Fruit fly (Drosophila melanogaster) whole organism, embryonic: ENCODE measurements around the gene CG44405.

Experiments used
- Atf6 ChIP-seq: fragments of 200-800 bp; sonication (Bioruptor generic); IDR thresholded peaks from 2 replicates; pipeline ENCODE4 v1.3.6; 2022; ENCODE audit warnings: missing biosample characterization, missing genetic modification characterization
- BEAF-32 ChIP-seq: fragments of 200-800 bp; sonication (Bioruptor generic); optimal IDR thresholded peaks from 3 replicates; lab custom pipeline; 2017; ENCODE audit warnings: missing biosample characterization, missing genetic modification characterization, mild to moderate bottlenecking, moderate library complexity, missing genetic modification reagents
- C15 ChIP-seq: fragments of 200-800 bp; sonication (Bioruptor generic); IDR thresholded peaks from 3 replicates; pipeline ENCODE4 v1.3.6; 2022; ENCODE audit warnings: missing biosample characterization, missing genetic modification characterization
- CG10209 ChIP-seq: fragments of 200-800 bp; sonication (Bioruptor generic); optimal IDR thresholded peaks from 3 replicates; lab custom pipeline; 2017; ENCODE audit warnings: missing biosample characterization, mild to moderate bottlenecking, missing genetic modification characterization, missing genetic modification reagents
- CG10654 ChIP-seq: fragments of 200-800 bp; sonication (Bioruptor generic); optimal IDR thresholded peaks from 2 replicates; lab custom pipeline; 2016; ENCODE audit warnings: missing biosample characterization, missing genetic modification characterization
- CG13424 ChIP-seq: fragments of 200-800 bp; sonication (Bioruptor generic); optimal IDR thresholded peaks from 2 replicates; lab custom pipeline; 2019; ENCODE audit warnings: missing biosample characterization, mild to moderate bottlenecking, missing genetic modification characterization, moderate library complexity
- CG14014 ChIP-seq: fragments of 200-800 bp; sonication (Bioruptor generic); IDR thresholded peaks from 2 replicates; pipeline ENCODE4 v1.3.6; 2022; ENCODE audit warnings: missing biosample characterization, missing genetic modification characterization
- CG14050 ChIP-seq: fragments of 200-800 bp; sonication (Bioruptor generic); IDR thresholded peaks from 3 replicates; pipeline ENCODE4 v1.3.6; 2022; ENCODE audit warnings: missing biosample characterization, missing genetic modification characterization
- CG15601 ChIP-seq: fragments of 200-800 bp; sonication (Bioruptor generic); optimal IDR thresholded peaks from 3 replicates; lab custom pipeline; 2019; ENCODE audit warnings: missing biosample characterization, mild to moderate bottlenecking, missing genetic modification characterization, moderate library complexity
- CG16813 ChIP-seq: fragments of 200-800 bp; sonication (Bioruptor generic); IDR thresholded peaks from 3 replicates; pipeline ENCODE4 v1.3.6; 2022; ENCODE audit warnings: missing biosample characterization, missing genetic modification characterization; ENCODE audit not compliant: partially characterized antibody
- CG2116 ChIP-seq: fragments of 200-800 bp; sonication (Bioruptor generic); optimal IDR thresholded peaks from 3 replicates; lab custom pipeline; 2018; ENCODE audit warnings: missing biosample characterization, mild to moderate bottlenecking, missing genetic modification characterization
- CG2129 ChIP-seq: fragments of 200-800 bp; sonication (Bioruptor generic); IDR thresholded peaks from 2 replicates; pipeline ENCODE4 v1.3.6; 2022; ENCODE audit warnings: missing biosample characterization, missing genetic modification characterization; ENCODE audit not compliant: partially characterized antibody
- CG2678 ChIP-seq: fragments of 200-800 bp; sonication (Bioruptor generic); optimal IDR thresholded peaks from 3 replicates; lab custom pipeline; 2019; ENCODE audit warnings: missing biosample characterization, mild to moderate bottlenecking, missing genetic modification characterization, moderate library complexity
- CG2875 ChIP-seq: fragments of 200-800 bp; sonication (Bioruptor generic); optimal IDR thresholded peaks from 2 replicates; lab custom pipeline; 2017; ENCODE audit warnings: missing biosample characterization, mild to moderate bottlenecking, missing genetic modification characterization, missing genetic modification reagents
- CG3995 ChIP-seq: fragments of 200-800 bp; sonication (Bioruptor generic); optimal IDR thresholded peaks from 3 replicates; lab custom pipeline; 2016; ENCODE audit warnings: missing biosample characterization, missing genetic modification characterization
- CG4360 ChIP-seq: fragments of 200-800 bp; sonication (Bioruptor generic); IDR thresholded peaks from 2 replicates; pipeline ENCODE4 v1.3.6; 2022; ENCODE audit warnings: missing biosample characterization, missing genetic modification characterization
- CG4707 ChIP-seq: fragments of 200-800 bp; sonication (Bioruptor generic); optimal IDR thresholded peaks from 2 replicates; lab custom pipeline; 2018; ENCODE audit warnings: missing biosample characterization, mild to moderate bottlenecking, missing genetic modification characterization, moderate library complexity
- CG5180 ChIP-seq: fragments of 200-800 bp; sonication (Bioruptor generic); optimal IDR thresholded peaks from 3 replicates; lab custom pipeline; 2017; ENCODE audit warnings: missing biosample characterization, missing genetic modification characterization, mild to moderate bottlenecking, moderate library complexity, missing genetic modification reagents
- CG5953 ChIP-seq: fragments of 200-800 bp; sonication (Bioruptor generic); IDR thresholded peaks from 2 replicates; pipeline ENCODE4 v1.3.6; 2022; ENCODE audit warnings: missing biosample characterization, missing genetic modification characterization
- CG6854 ChIP-seq: fragments of 200-800 bp; sonication (Bioruptor generic); optimal IDR thresholded peaks from 3 replicates; lab custom pipeline; 2017; ENCODE audit warnings: missing biosample characterization, mild to moderate bottlenecking, missing genetic modification characterization
- CG7745 ChIP-seq: fragments of 200-800 bp; sonication (Bioruptor generic); optimal IDR thresholded peaks from 2 replicates; lab custom pipeline; 2018; ENCODE audit warnings: missing biosample characterization, mild to moderate bottlenecking, missing genetic modification characterization, moderate library complexity
- CG8944 ChIP-seq: fragments of 200-800 bp; sonication (Bioruptor generic); optimal IDR thresholded peaks from 3 replicates; lab custom pipeline; 2016; ENCODE audit warnings: missing biosample characterization, missing genetic modification characterization
- Dp ChIP-seq: fragments of 200-800 bp; sonication (Bioruptor generic); optimal IDR thresholded peaks from 2 replicates; lab custom pipeline; 2018; ENCODE audit warnings: missing biosample characterization, mild to moderate bottlenecking, missing genetic modification characterization, moderate library complexity
- Fer2 ChIP-seq: fragments of 200-800 bp; sonication (Bioruptor generic); optimal IDR thresholded peaks from 2 replicates; lab custom pipeline; 2018; ENCODE audit warnings: missing biosample characterization, mild to moderate bottlenecking, missing genetic modification characterization, moderate library complexity
- HHEX ChIP-seq: fragments of 200-800 bp; sonication (Bioruptor generic); optimal IDR thresholded peaks from 3 replicates; lab custom pipeline; 2017; ENCODE audit warnings: missing biosample characterization, mild to moderate bottlenecking, missing genetic modification characterization, missing genetic modification reagents
- HLH3B ChIP-seq: fragments of 200-800 bp; sonication (Bioruptor generic); IDR thresholded peaks from 2 replicates; pipeline ENCODE4 v1.3.6; 2022; ENCODE audit warnings: missing biosample characterization, missing genetic modification characterization
- Hmr ChIP-seq: fragments of 200-800 bp; sonication (Bioruptor generic); optimal IDR thresholded peaks from 3 replicates; lab custom pipeline; 2017; ENCODE audit warnings: mild to moderate bottlenecking, missing biosample characterization, missing genetic modification reagents, missing genetic modification characterization
- Lhr ChIP-seq: fragments of 200-800 bp; sonication (Bioruptor generic); optimal IDR thresholded peaks from 3 replicates; lab custom pipeline; 2017; ENCODE audit warnings: mild to moderate bottlenecking, missing biosample characterization, missing genetic modification reagents, missing genetic modification characterization
- Max ChIP-seq: fragments of 200-800 bp; sonication (Bioruptor generic); optimal IDR thresholded peaks from 2 replicates; lab custom pipeline; 2016; ENCODE audit warnings: missing biosample characterization, mild to moderate bottlenecking, missing genetic modification characterization
- Neu2 ChIP-seq: fragments of 200-800 bp; sonication (Bioruptor generic); optimal IDR thresholded peaks from 3 replicates; lab custom pipeline; 2016; ENCODE audit warnings: missing biosample characterization, missing genetic modification characterization, borderline replicate concordance
- Opbp ChIP-seq: fragments of 200-800 bp; sonication (Bioruptor generic); IDR thresholded peaks from 3 replicates; pipeline ENCODE4 v1.3.6; 2022; ENCODE audit warnings: missing biosample characterization, missing genetic modification characterization; ENCODE audit not compliant: partially characterized antibody
- aop ChIP-seq: fragments of 200-800 bp; sonication (Bioruptor generic); IDR thresholded peaks from 2 replicates; pipeline ENCODE4 v1.3.6; 2022; ENCODE audit warnings: missing biosample characterization, missing genetic modification characterization
- btn ChIP-seq: fragments of 200-800 bp; sonication (Bioruptor generic); optimal IDR thresholded peaks from 2 replicates; lab custom pipeline; 2016; ENCODE audit warnings: missing biosample characterization, missing genetic modification characterization
- cas ChIP-seq: fragments of 200-800 bp; sonication (Bioruptor generic); IDR thresholded peaks from 2 replicates; pipeline ENCODE4 v1.3.6; 2022; ENCODE audit warnings: missing biosample characterization, missing genetic modification characterization
- exex ChIP-seq: fragments of 200-800 bp; sonication (Bioruptor generic); optimal IDR thresholded peaks from 4 replicates; lab custom pipeline; 2018; ENCODE audit warnings: missing biosample characterization, mild to moderate bottlenecking, missing genetic modification characterization, moderate library complexity
- gro ChIP-seq: fragments of 200-800 bp; sonication (Bioruptor generic); optimal IDR thresholded peaks from 2 replicates; lab custom pipeline; 2016; ENCODE audit warnings: missing biosample characterization, missing genetic modification characterization
- gsb-n ChIP-seq: fragments of 200-800 bp; sonication (Bioruptor generic); optimal IDR thresholded peaks from 3 replicates; lab custom pipeline; 2018; ENCODE audit warnings: missing biosample characterization, mild to moderate bottlenecking, missing genetic modification characterization
- mld ChIP-seq: fragments of 200-800 bp; sonication (Bioruptor generic); IDR thresholded peaks from 3 replicates; pipeline ENCODE4 v1.3.6; 2022; ENCODE audit warnings: missing biosample characterization, missing genetic modification characterization; ENCODE audit not compliant: partially characterized antibody
- nmo ChIP-seq: fragments of 200-800 bp; sonication (Bioruptor generic); optimal IDR thresholded peaks from 2 replicates; lab custom pipeline; 2018; ENCODE audit warnings: missing biosample characterization, mild to moderate bottlenecking, missing genetic modification characterization, moderate library complexity
- nom ChIP-seq: fragments of 200-800 bp; sonication (Bioruptor generic); optimal IDR thresholded peaks from 2 replicates; lab custom pipeline; 2017; ENCODE audit warnings: missing biosample characterization, missing genetic modification characterization, mild to moderate bottlenecking, moderate library complexity, missing genetic modification reagents
- otp ChIP-seq: fragments of 200-800 bp; sonication (Bioruptor generic); IDR thresholded peaks from 3 replicates; pipeline ENCODE4, ENCODE4 v1.3.6; 2022; ENCODE audit warnings: missing biosample characterization, missing genetic modification characterization
- row ChIP-seq: fragments of 200-800 bp; sonication (Bioruptor generic); IDR thresholded peaks from 3 replicates; pipeline ENCODE4 v1.3.6; 2022; ENCODE audit warnings: missing biosample characterization, missing genetic modification characterization
- salm ChIP-seq: fragments of 200-800 bp; sonication (Bioruptor generic); optimal IDR thresholded peaks from 2 replicates; lab custom pipeline; 2018; ENCODE audit warnings: missing biosample characterization, mild to moderate bottlenecking, missing genetic modification characterization
- sr ChIP-seq: fragments of 200-800 bp; sonication (Bioruptor generic); IDR thresholded peaks from 3 replicates; pipeline ENCODE4 v1.3.6; 2022; ENCODE audit warnings: missing biosample characterization, missing genetic modification characterization
- tna ChIP-seq: fragments of 200-800 bp; sonication (Bioruptor generic); IDR thresholded peaks from 2 replicates; pipeline ENCODE4 v1.3.6; 2022; ENCODE audit warnings: missing biosample characterization, missing genetic modification characterization; ENCODE audit not compliant: partially characterized antibody
- unc-4 ChIP-seq: fragments of 200-800 bp; sonication (Bioruptor generic); IDR thresholded peaks from 2 replicates; pipeline ENCODE4 v1.3.6; 2022; ENCODE audit warnings: missing biosample characterization, missing genetic modification characterization; ENCODE audit not compliant: partially characterized antibody
- yki ChIP-seq: fragments of >200 bp; optimal IDR thresholded peaks from 3 replicates; lab custom pipeline; 2018
- zfh1 ChIP-seq: fragments of 200-800 bp; sonication (Bioruptor generic); IDR thresholded peaks from 3 replicates; pipeline ENCODE4 v1.3.6; 2022; ENCODE audit warnings: missing biosample characterization, missing genetic modification characterization

CG44405 gene

DNA sequence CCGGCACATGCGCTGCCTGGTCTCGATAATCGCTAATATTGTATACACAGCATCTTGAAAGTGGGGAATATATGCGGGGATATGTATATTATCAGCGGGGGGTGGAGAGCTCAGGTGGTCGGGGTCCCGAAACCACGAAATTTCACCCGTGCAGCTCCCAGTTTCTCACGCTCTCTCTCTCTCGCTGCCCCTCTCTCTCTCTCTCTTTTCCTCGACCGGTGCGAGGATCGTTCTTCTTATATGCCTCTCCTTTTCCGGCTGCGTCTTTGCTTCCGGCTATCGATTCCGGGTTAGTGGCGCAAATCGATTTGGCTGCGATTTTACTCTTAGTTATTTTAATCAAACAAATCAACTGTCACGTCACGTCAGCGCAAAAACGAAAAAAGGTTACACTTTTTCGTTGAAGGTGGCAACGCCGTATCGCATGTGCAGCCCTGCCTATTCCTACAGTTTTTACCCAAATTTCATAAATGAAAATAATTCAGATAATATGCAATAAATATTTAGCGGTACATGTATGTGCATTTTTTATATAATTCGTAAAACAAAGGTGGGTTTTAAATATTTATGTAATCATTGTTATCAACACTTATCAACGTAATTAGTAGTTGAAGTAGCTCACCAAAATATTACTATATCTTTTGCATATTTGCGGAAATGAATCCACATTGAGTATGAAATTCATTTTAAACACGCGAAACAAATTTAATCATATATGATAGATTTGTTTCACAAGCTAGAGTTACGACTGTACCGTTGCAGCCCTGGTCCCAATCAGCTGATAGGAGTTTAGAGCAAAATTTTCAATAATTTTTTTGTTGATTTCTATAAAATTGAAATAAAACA is 42.4 kb downstream of the CG44405 start, which contains the start of the genes heix and CG17328 (continued):
- TF ChIP-seq nom (peak; percentile 25), Hmr (GFP tag; lab: Kevin White, UChicago) (no peak), yki (no peak), CG14050 (GFP tag; lab: Robert Waterston, UW) (peak; percentile 54), CG10209 (no peak), CG2678 (tag; lab: Kevin White, UChicago) (no peak), Opbp (GFP tag; lab: Robert Waterston, UW) (0 out of 3 replicates have a peak, but pooled peaks have one; percentile 24), CG4360 (GFP tag; lab: Robert Waterston, UW) (no peak), CG3995 (peak; percentile 61), CG15601 (tag; lab: Kevin White, UChicago) (peak; percentile 57), CG5180 (GFP tag; lab: Kevin White, UChicago) (no peak), HHEX (GFP tag; lab: Kevin White, UChicago) (peak; percentile 41), Atf6 (GFP tag; lab: Robert Waterston, UW) (peak; percentile 43; the same call in 1 of the 2 replicates), CG4707 (GFP tag; lab: Kevin White, UChicago) (no peak), CG14014 (GFP tag; lab: Robert Waterston, UW) (peak; percentile 78), tna (GFP tag; lab: Robert Waterston, UW) (no peak), Dp (GFP tag; lab: Kevin White, UChicago) (peak; percentile 21), salm (tag; lab: Kevin White, UChicago) (no peak), zfh1 (GFP tag; lab: Robert Waterston, UW) (peak; percentile 74), Max (GFP tag; lab: Kevin White, UChicago) (peak; percentile 60), CG13424 (peak; percentile 81), row (GFP tag; lab: Robert Waterston, UW) (peak; percentile 89), otp (GFP tag; lab: Robert Waterston, UW) (no peak; the same call in 1 of the 3 replicates), Neu2 (no peak), CG8944 (GFP tag; lab: Kevin White, UChicago) (peak; percentile 57), CG2875 (GFP tag; lab: Kevin White, UChicago) (no peak), gsb-n (tag; lab: Kevin White, UChicago) (peak; percentile 50), btn (GFP tag; lab: Kevin White, UChicago) (no peak), gro (GFP tag; lab: Kevin White, UChicago) (peak; percentile 31), CG5953 (GFP tag; lab: Robert Waterston, UW) (peak; percentile 43; the same call in 1 of the 2 replicates), unc-4 (GFP tag; lab: Robert Waterston, UW) (no peak), nmo (peak; percentile 81), Fer2 (peak; percentile 75), CG10654 (GFP tag; lab: Kevin White, UChicago) (peak; percentile 70), CG6854 (GFP tag; lab: Kevin White, UChicago) (peak; percentile 26), sr (no peak), C15 (GFP tag; lab: Robert Waterston, UW) (0 out of 3 replicates have a peak, but pooled peaks have one; percentile 15), CG16813 (GFP tag; lab: Robert Waterston, UW) (no peak), mld (GFP tag; lab: Robert Waterston, UW) (no peak), CG2116 (GFP tag; lab: Kevin White, UChicago) (peak; percentile 75), BEAF-32 (GFP tag; lab: Kevin White, UChicago) (peak; percentile 58), exex (tag; lab: Kevin White, UChicago) (no peak), HLH3B (0 out of 2 replicates have a peak, but pooled peaks have one; percentile 69), CG7745 (tag; lab: Kevin White, UChicago) (no peak), cas (GFP tag; lab: Robert Waterston, UW) (no peak), Lhr (no peak), aop (GFP tag; lab: Robert Waterston, UW) (no peak), CG2129 (no peak)
